Fruit fly (Drosophila melanogaster): ENCODE data around the gene Tim9a.

Tim9a gene

DNA sequence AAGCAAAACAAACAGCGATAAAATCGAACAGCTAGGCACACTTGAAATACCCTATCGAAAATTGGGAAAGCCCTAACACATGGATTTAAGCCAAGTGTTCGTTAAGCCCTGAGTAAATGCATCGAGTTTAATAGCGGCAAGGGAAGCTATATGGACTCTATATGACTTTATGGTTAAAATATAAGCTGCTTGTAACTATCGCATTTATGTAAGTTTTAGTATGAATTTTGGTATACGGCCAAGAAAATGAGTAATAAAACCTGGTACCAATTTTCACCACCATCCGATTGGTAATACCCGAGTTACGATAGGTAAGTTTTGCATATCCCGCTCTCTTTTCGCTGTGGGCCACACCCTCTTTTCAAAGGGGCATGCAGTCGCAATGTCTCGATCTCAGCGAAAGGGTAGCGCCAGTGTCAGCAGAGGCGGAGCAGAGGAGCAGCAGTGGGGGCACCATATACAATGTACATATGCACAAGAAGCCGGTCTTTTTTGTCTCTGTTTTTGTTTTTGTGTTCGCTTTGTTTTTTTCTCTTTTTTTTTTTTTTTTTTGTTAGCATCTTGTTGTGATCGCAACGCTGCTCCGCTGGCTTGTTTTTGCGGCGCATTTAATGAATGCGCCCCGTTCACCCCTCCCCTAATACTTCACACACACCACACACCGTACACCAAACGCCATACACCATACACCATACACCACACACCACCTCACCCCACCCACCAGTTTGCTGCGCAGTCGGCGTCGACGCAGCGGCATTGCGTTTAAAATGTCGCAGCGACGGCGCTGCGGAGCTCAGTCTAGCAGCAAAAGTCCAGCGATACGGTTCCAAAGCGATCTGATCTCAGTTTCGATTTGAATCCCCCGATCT is 19.2 kb downstream of the Tim9a start, which contains the start of gene GstT4 (continued):
- no peak for TF ChIP-seq Neu2 (GFP tag; optimal IDR thresholded peaks at IDR 0.05; ENCODE audit: borderline replicate concordance)
- TF ChIP-seq CG1647 (GFP tag; optimal IDR thresholded peaks at IDR 0.05): no peak
- TF ChIP-seq pros (GFP tag; optimal IDR thresholded peaks at IDR 0.05): no peak
- TF ChIP-seq TFAM (GFP tag; optimal IDR thresholded peaks at IDR 0.05): no peak
- peak; percentile 50 for TF ChIP-seq CG11247 (GFP tag; IDR thresholded peaks at IDR 0.05)
- TF ChIP-seq Asciz (GFP tag; optimal IDR thresholded peaks at IDR 0.05): no peak
- no peak for TF ChIP-seq ash1 (GFP tag; optimal IDR thresholded peaks at IDR 0.05)
- no peak for TF ChIP-seq CG7963 (GFP tag; IDR thresholded peaks at IDR 0.05; ENCODE audit: partially characterized antibody)
- TF ChIP-seq tap (tag; optimal IDR thresholded peaks at IDR 0.05): no peak
- TF ChIP-seq E2f1 (GFP tag; IDR thresholded peaks at IDR 0.05): 0 out of 2 replicates have a peak, but pooled peaks have one; percentile 13
- no peak for TF ChIP-seq Lpt (GFP tag; optimal IDR thresholded peaks at IDR 0.05)
- peak; percentile 66 for TF ChIP-seq tio (GFP tag; optimal IDR thresholded peaks at IDR 0.05)
- no peak for TF ChIP-seq Bdp1 (GFP tag; optimal IDR thresholded peaks at IDR 0.05)
- no peak for TF ChIP-seq gce (GFP tag; IDR thresholded peaks at IDR 0.05)
- no peak for TF ChIP-seq mirr (GFP tag; optimal IDR thresholded peaks at IDR 0.05)
- peak; percentile 69; the same call in 2 of the 3 replicates for TF ChIP-seq Aef1 (GFP tag; IDR thresholded peaks at IDR 0.05)
- TF ChIP-seq CG18619 (GFP tag; optimal IDR thresholded peaks at IDR 0.05): peak; percentile 55
- TF ChIP-seq CG6254 (GFP tag; optimal IDR thresholded peaks at IDR 0.05): no peak
- peak; percentile 100 for TF ChIP-seq chinmo (GFP tag; IDR thresholded peaks at IDR 0.05; ENCODE audit: partially characterized antibody)
- no peak for TF ChIP-seq CG4854 (GFP tag; optimal IDR thresholded peaks at IDR 0.05)
- no peak for TF ChIP-seq C15 (GFP tag; IDR thresholded peaks at IDR 0.05)
- 0 out of 3 replicates have a peak, but pooled peaks have one; percentile 26 for TF ChIP-seq CG11560 (tag; IDR thresholded peaks at IDR 0.05)
- TF ChIP-seq Usf (GFP tag; optimal IDR thresholded peaks at IDR 0.05): no peak
- peak; percentile 39 for TF ChIP-seq CG3065 (GFP tag; optimal IDR thresholded peaks at IDR 0.05)
- TF ChIP-seq fu2 (GFP tag; optimal IDR thresholded peaks at IDR 0.05): peak; percentile 49
- no peak for TF ChIP-seq CG4617 (GFP tag; optimal IDR thresholded peaks at IDR 0.05; ENCODE audit: borderline replicate concordance)
- no peak for TF ChIP-seq CG4404 (GFP tag; IDR thresholded peaks at IDR 0.05)

DNA sequence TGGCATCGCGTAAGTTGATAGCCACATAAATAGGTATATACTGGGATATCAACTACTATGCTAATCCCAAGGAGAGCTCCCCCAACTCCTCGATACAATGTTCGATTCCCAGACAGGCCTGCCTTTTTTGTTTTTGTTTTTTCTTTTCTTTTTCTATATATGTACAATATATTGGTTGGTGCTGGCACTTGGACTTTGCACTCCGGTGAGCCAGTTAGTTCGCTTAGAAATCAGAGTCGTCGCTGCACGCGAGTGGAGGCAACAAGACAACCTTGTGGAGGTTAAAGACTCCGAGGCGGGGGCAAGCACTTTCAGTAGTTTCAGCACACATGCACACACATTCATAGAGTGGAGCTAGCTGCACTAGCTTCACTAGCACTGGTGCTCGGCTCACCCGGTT is 21.3 kb downstream of the Tim9a start:
- 0 out of 4 replicates have a peak, but pooled peaks have one; percentile 22 for TF ChIP-seq chinmo (GFP tag; IDR thresholded peaks at IDR 0.05; ENCODE audit: partially characterized antibody)
- TF ChIP-seq nom (GFP tag; optimal IDR thresholded peaks at IDR 0.05): peak; percentile 85
- TF ChIP-seq bsh (GFP tag; optimal IDR thresholded peaks at IDR 0.05): peak in 1 of 2 experiments; percentile 78
- TF ChIP-seq lov (optimal IDR thresholded peaks at IDR 0.05): no peak
- TF ChIP-seq lov (GFP tag; IDR thresholded peaks at IDR 0.05): 0 out of 3 replicates have a peak, but pooled peaks have one; percentile 42
- TF ChIP-seq CG6254 (GFP tag; optimal IDR thresholded peaks at IDR 0.05): no peak
- TF ChIP-seq CG10147 (GFP tag; optimal IDR thresholded peaks at IDR 0.05): no peak

DNA sequence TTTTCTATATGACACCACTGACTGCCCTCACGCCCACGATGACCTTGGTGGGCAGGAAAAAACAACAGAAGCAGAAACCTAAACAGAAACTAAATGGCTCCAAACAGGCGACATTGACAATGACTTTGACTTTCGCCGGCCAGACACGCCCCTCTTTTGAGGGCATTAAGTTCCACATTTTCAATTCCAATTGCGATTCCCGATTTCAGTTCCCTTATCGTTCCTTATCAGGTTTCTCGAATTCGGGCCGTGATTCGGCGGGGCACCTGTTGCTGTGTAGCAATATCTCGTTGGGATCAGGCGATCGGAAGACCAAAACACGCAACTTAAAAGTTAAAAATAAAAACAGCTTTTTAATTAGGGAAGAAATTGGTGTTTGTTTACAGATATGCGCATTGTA is 22.7 kb downstream of the Tim9a start:
- peak; percentile 18 for TF ChIP-seq grn (GFP tag; optimal IDR thresholded peaks at IDR 0.05)
- TF ChIP-seq CG12769 (tag; optimal IDR thresholded peaks at IDR 0.05): peak; percentile 33
- TF ChIP-seq CG11560 (tag; IDR thresholded peaks at IDR 0.05): no peak
- TF ChIP-seq kah (GFP tag; optimal IDR thresholded peaks at IDR 0.05): peak; percentile 20
- TF ChIP-seq cwo (GFP tag; optimal IDR thresholded peaks at IDR 0.05): peak; percentile 52
